Fruit fly (Drosophila melanogaster) whole organism, embryonic: ENCODE measurements around the gene CG31548.
A peak's percentile ranks its signal among the peaks of the same experiment; 100 is the strongest.

ENCODE experiments used
- Asciz ChIP-seq: fragments of 200-800 bp; sonication (Bioruptor generic); optimal IDR thresholded peaks from 2 replicates; lab custom pipeline; 2017; ENCODE audit warnings: missing biosample characterization, mild to moderate bottlenecking, missing genetic modification characterization, missing genetic modification reagents
- B-H1 ChIP-seq: fragments of 200-800 bp; sonication (Bioruptor generic); IDR thresholded peaks from 3 replicates; pipeline ENCODE4 v1.3.6; 2022; ENCODE audit warnings: missing biosample characterization, missing genetic modification characterization
- C15 ChIP-seq: fragments of 200-800 bp; sonication (Bioruptor generic); IDR thresholded peaks from 3 replicates; pipeline ENCODE4 v1.3.6; 2022; ENCODE audit warnings: missing biosample characterization, missing genetic modification characterization
- CG10565 ChIP-seq: fragments of 200-800 bp; sonication (Bioruptor generic); optimal IDR thresholded peaks from 3 replicates; lab custom pipeline; 2016; ENCODE audit warnings: missing biosample characterization, mild to moderate bottlenecking, missing genetic modification characterization
- CG13424 ChIP-seq: fragments of 200-800 bp; sonication (Bioruptor generic); optimal IDR thresholded peaks from 2 replicates; lab custom pipeline; 2019; ENCODE audit warnings: missing biosample characterization, mild to moderate bottlenecking, missing genetic modification characterization, moderate library complexity
- CG13775 ChIP-seq: fragments of 200-800 bp; sonication (Bioruptor generic); optimal IDR thresholded peaks from 3 replicates; lab custom pipeline; 2017; ENCODE audit warnings: missing biosample characterization, mild to moderate bottlenecking, missing genetic modification characterization
- CG14050 ChIP-seq: fragments of 200-800 bp; sonication (Bioruptor generic); IDR thresholded peaks from 3 replicates; pipeline ENCODE4 v1.3.6; 2022; ENCODE audit warnings: missing biosample characterization, missing genetic modification characterization
- CG14710 ChIP-seq: fragments of 200-800 bp; sonication (Bioruptor generic); optimal IDR thresholded peaks from 3 replicates; lab custom pipeline; 2019; ENCODE audit warnings: missing biosample characterization, mild to moderate bottlenecking, missing genetic modification characterization, moderate library complexity
- CG15011 ChIP-seq: fragments of 200-800 bp; sonication (Bioruptor generic); optimal IDR thresholded peaks from 3 replicates; lab custom pipeline; 2018; ENCODE audit warnings: missing biosample characterization, mild to moderate bottlenecking, missing genetic modification characterization
- CG15601 ChIP-seq: fragments of 200-800 bp; sonication (Bioruptor generic); optimal IDR thresholded peaks from 3 replicates; lab custom pipeline; 2019; ENCODE audit warnings: missing biosample characterization, mild to moderate bottlenecking, missing genetic modification characterization, moderate library complexity
- CG1603 ChIP-seq: fragments of 200-800 bp; sonication (Bioruptor generic); optimal IDR thresholded peaks from 2 replicates; lab custom pipeline; 2019; ENCODE audit warnings: missing biosample characterization, mild to moderate bottlenecking, missing genetic modification characterization, moderate library complexity
- CG16779 ChIP-seq: fragments of 200-800 bp; sonication (Bioruptor generic); IDR thresholded peaks from 2 replicates; pipeline ENCODE4 v1.3.6; 2022; ENCODE audit warnings: missing biosample characterization, missing genetic modification characterization
- CG2120 ChIP-seq: fragments of 200-800 bp; sonication (Bioruptor generic); optimal IDR thresholded peaks from 3 replicates; lab custom pipeline; 2016; ENCODE audit warnings: missing biosample characterization, missing genetic modification characterization
- CG30403 ChIP-seq: fragments of 200-800 bp; sonication (Bioruptor generic); optimal IDR thresholded peaks from 3 replicates; lab custom pipeline; 2016; ENCODE audit warnings: missing biosample characterization, missing genetic modification characterization
- CG4328 ChIP-seq: fragments of 200-800 bp; sonication (Bioruptor generic); optimal IDR thresholded peaks from 3 replicates; lab custom pipeline; 2017; ENCODE audit warnings: missing biosample characterization, missing genetic modification reagents, missing genetic modification characterization
- CG4424 ChIP-seq: fragments of 200-800 bp; sonication (Bioruptor generic); optimal IDR thresholded peaks from 3 replicates; lab custom pipeline; 2016; ENCODE audit warnings: missing biosample characterization, missing genetic modification characterization
- CG5180 ChIP-seq: fragments of 200-800 bp; sonication (Bioruptor generic); optimal IDR thresholded peaks from 3 replicates; lab custom pipeline; 2017; ENCODE audit warnings: missing biosample characterization, missing genetic modification characterization, mild to moderate bottlenecking, moderate library complexity, missing genetic modification reagents
- CG8765 ChIP-seq: fragments of 200-800 bp; sonication (Bioruptor generic); IDR thresholded peaks from 2 replicates; pipeline ENCODE4 v1.3.6; 2022; ENCODE audit warnings: missing biosample characterization, missing genetic modification characterization
- Dek ChIP-seq: fragments of 200-800 bp; sonication (Bioruptor generic); optimal IDR thresholded peaks from 3 replicates; lab custom pipeline; 2019; ENCODE audit warnings: missing biosample characterization, mild to moderate bottlenecking, missing genetic modification characterization, moderate library complexity
- Dp ChIP-seq: fragments of 200-800 bp; sonication (Bioruptor generic); optimal IDR thresholded peaks from 2 replicates; lab custom pipeline; 2018; ENCODE audit warnings: missing biosample characterization, mild to moderate bottlenecking, missing genetic modification characterization, moderate library complexity
- Ets65A ChIP-seq: fragments of 200-800 bp; sonication (Bioruptor generic); peaks from one replicate; lab custom pipeline; 2016; ENCODE audit warnings: missing biosample characterization, missing genetic modification characterization
- H15 ChIP-seq: fragments of 200-800 bp; sonication (Bioruptor generic); IDR thresholded peaks from 3 replicates; pipeline ENCODE4 v1.3.6; 2022; ENCODE audit warnings: missing biosample characterization, missing genetic modification characterization
- HmgD ChIP-seq: fragments of 200-800 bp; sonication (Bioruptor generic); optimal IDR thresholded peaks from 3 replicates; lab custom pipeline; 2016; ENCODE audit warnings: missing biosample characterization, missing genetic modification characterization
- Hr3 ChIP-seq: fragments of 200-800 bp; sonication (Bioruptor generic); optimal IDR thresholded peaks from 3 replicates; lab custom pipeline; 2016; ENCODE audit warnings: missing biosample characterization, missing genetic modification characterization
- Oaz ChIP-seq: fragments of 200-800 bp; sonication (Bioruptor generic); IDR thresholded peaks from 2 replicates; pipeline ENCODE4 v1.3.6; 2022; ENCODE audit warnings: missing biosample characterization, missing genetic modification characterization
- Six4 ChIP-seq: fragments of 200-800 bp; sonication (Bioruptor generic); optimal IDR thresholded peaks from 2 replicates; lab custom pipeline; 2016; ENCODE audit warnings: missing biosample characterization, missing genetic modification characterization
- YL-1 ChIP-seq: fragments of 200-800 bp; sonication (Bioruptor generic); optimal IDR thresholded peaks from 3 replicates; lab custom pipeline; 2017; ENCODE audit warnings: missing biosample characterization, mild to moderate bottlenecking, missing genetic modification characterization
- ab ChIP-seq: fragments of 200-800 bp; sonication (Bioruptor generic); optimal IDR thresholded peaks from 2 replicates; lab custom pipeline; 2016; ENCODE audit warnings: missing biosample characterization, missing genetic modification characterization
- abd-A ChIP-seq: fragments of 200-800 bp; sonication (Bioruptor generic); optimal IDR thresholded peaks from 3 replicates; lab custom pipeline; 2019; ENCODE audit warnings: missing biosample characterization, mild to moderate bottlenecking, missing genetic modification characterization, moderate library complexity
- bigmax ChIP-seq: fragments of 200-800 bp; sonication (Bioruptor generic); optimal IDR thresholded peaks from 2 replicates; lab custom pipeline; 2018; ENCODE audit warnings: missing biosample characterization, mild to moderate bottlenecking, missing genetic modification characterization
- cas ChIP-seq: fragments of 200-800 bp; sonication (Bioruptor generic); IDR thresholded peaks from 2 replicates; pipeline ENCODE4 v1.3.6; 2022; ENCODE audit warnings: missing biosample characterization, missing genetic modification characterization
- cato ChIP-seq: fragments of 200-800 bp; sonication (Bioruptor generic); optimal IDR thresholded peaks from 2 replicates; lab custom pipeline; 2016; ENCODE audit warnings: missing biosample characterization, missing genetic modification characterization, borderline replicate concordance
- crc ChIP-seq: fragments of 200-800 bp; sonication (Bioruptor generic); optimal IDR thresholded peaks from 2 replicates; lab custom pipeline; 2016; ENCODE audit warnings: missing biosample characterization, missing genetic modification characterization
- crol ChIP-seq: fragments of 200-800 bp; sonication (Bioruptor generic); IDR thresholded peaks from 2 replicates; pipeline ENCODE4 v1.3.6; 2022; ENCODE audit warnings: missing biosample characterization, missing genetic modification characterization
- ems ChIP-seq: fragments of 200-800 bp; sonication (Bioruptor generic); optimal IDR thresholded peaks from 3 replicates; lab custom pipeline; 2016; ENCODE audit warnings: missing biosample characterization, missing genetic modification characterization
- h ChIP-seq: fragments of >200 bp; optimal IDR thresholded peaks from 2 replicates; lab custom pipeline; 2017
- hb ChIP-seq: fragments of 200-800 bp; sonication (Bioruptor generic); IDR thresholded peaks from 3 replicates; pipeline ENCODE4 v1.3.6; 2022; ENCODE audit warnings: missing biosample characterization, missing genetic modification characterization; ENCODE audit not compliant: partially characterized antibody
- jumu ChIP-seq: fragments of 200-800 bp; sonication (Bioruptor generic); optimal IDR thresholded peaks from 3 replicates; lab custom pipeline; 2016; ENCODE audit warnings: missing biosample characterization, missing genetic modification characterization
- pan ChIP-seq, 4 experiments: fragments of >200 bp in 3 of 4; fragments of 200-800 bp in 1 of 4; sonication (Bioruptor generic) in 1 of 4; optimal IDR thresholded peaks in 3 of 4; IDR thresholded peaks in 1 of 4; 2 replicates each; pipeline versions ENCODE4 v1.3.6 to Lab custom; 2017 to 2022; ENCODE audit warnings: missing biosample characterization in 2 of 4, missing genetic modification characterization in 2 of 4, mixed read lengths in 1 of 4
- pb ChIP-seq: fragments of 200-800 bp; sonication (Bioruptor generic); optimal IDR thresholded peaks from 3 replicates; lab custom pipeline; 2016; ENCODE audit warnings: missing biosample characterization, missing genetic modification characterization
- repo ChIP-seq: fragments of 200-800 bp; sonication (Bioruptor generic); optimal IDR thresholded peaks from 2 replicates; lab custom pipeline; 2016; ENCODE audit warnings: missing biosample characterization, missing genetic modification characterization
- sd ChIP-seq: fragments of 200-800 bp; sonication (Bioruptor generic); optimal IDR thresholded peaks from 3 replicates; lab custom pipeline; 2018; ENCODE audit warnings: missing biosample characterization, mild to moderate bottlenecking, missing genetic modification characterization, moderate library complexity
- sens ChIP-seq: fragments of 200-800 bp; sonication (Bioruptor generic); peaks from one replicate; lab custom pipeline; 2016; ENCODE audit warnings: missing biosample characterization, missing genetic modification characterization
- slp2 ChIP-seq: fragments of 200-800 bp; sonication (Bioruptor generic); optimal IDR thresholded peaks from 2 replicates; lab custom pipeline; 2016; ENCODE audit warnings: missing biosample characterization, missing genetic modification characterization
- tll ChIP-seq, 2 experiments: fragments of 200-800 bp in 1 of 2; fragments of >200 bp in 1 of 2; sonication (Bioruptor generic) in 1 of 2; optimal IDR thresholded peaks; 2 replicates each; lab custom pipeline; 2017 to 2019; ENCODE audit warnings: missing biosample characterization in 2 of 2, missing genetic modification characterization in 2 of 2, mild to moderate bottlenecking in 1 of 2, moderate library complexity in 1 of 2
- vvl ChIP-seq: fragments of 200-800 bp; sonication (Bioruptor generic); IDR thresholded peaks from 2 replicates; pipeline ENCODE4 v1.3.6; 2022; ENCODE audit warnings: missing biosample characterization, missing genetic modification characterization
- wek ChIP-seq: fragments of 200-800 bp; sonication (Bioruptor generic); optimal IDR thresholded peaks from 3 replicates; lab custom pipeline; 2018; ENCODE audit warnings: missing biosample characterization, mild to moderate bottlenecking, missing genetic modification characterization, moderate library complexity
- wor ChIP-seq: fragments of 200-800 bp; sonication (Bioruptor generic); IDR thresholded peaks from 2 replicates; pipeline ENCODE4 v1.3.6; 2022; ENCODE audit warnings: missing biosample characterization, missing genetic modification characterization

Gene CG31548

DNA sequence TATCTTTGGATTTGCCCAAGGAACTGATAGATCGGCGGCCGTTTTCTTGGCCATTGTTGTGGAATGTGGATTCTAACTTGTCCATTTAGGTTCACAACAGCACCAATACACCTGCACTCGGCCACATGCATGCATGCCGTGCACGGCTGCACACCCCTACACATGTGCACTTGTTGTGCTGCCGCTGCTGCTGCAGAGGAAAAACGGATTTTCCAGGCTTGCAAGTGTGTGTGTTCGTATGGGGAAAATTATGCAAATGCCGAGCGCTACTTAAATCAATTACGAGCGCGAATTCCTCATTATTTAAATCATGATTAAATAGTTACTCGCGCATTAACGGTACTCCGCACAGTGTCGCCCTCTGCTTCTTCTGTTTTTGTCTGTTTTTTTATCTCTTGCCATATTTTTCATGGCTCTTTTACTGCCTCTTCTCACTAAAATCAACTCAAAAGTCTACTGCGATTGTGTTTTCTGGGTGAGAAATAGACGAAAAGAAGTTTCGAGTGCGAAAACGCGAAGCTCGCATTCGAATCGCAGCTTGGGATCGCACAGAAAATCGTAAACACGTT lies 48.0 kb upstream of the CG31548 start (continued):
- TF ChIP-seq CG16779 (GFP tag; lab: Robert Waterston, UW), result no peak
- no peak for TF ChIP-seq Oaz
- TF ChIP-seq ab, result no peak
- no peak for TF ChIP-seq Six4 (GFP tag; lab: Kevin White, UChicago)
- no peak for TF ChIP-seq wek (GFP tag; lab: Kevin White, UChicago)
- no peak for TF ChIP-seq bigmax
- TF ChIP-seq CG15601 (tag; lab: Kevin White, UChicago), result no peak
- peak; percentile 55 for TF ChIP-seq sens (GFP tag; lab: Kevin White, UChicago)
- no peak for TF ChIP-seq CG30403 (GFP tag; lab: Kevin White, UChicago)
- TF ChIP-seq CG4328, result no peak
- TF ChIP-seq B-H1, result no peak
- TF ChIP-seq pan (optimal IDR thresholded peaks at IDR 0.05; lab: Kevin White, UChicago), result no peak
- TF ChIP-seq pan (GFP tag; optimal IDR thresholded peaks at IDR 0.05 in 1 of 2, IDR thresholded peaks at IDR 0.05 in 1 of 2), result no peak
- TF ChIP-seq Ets65A, result peak; percentile 48
- TF ChIP-seq CG13424, result no peak
- no peak for TF ChIP-seq CG5180 (GFP tag; lab: Kevin White, UChicago)
- no peak for TF ChIP-seq crol

dm6 chr3R:5682921-5683748 lies 46.5 kb upstream of the CG31548 start:
- TF ChIP-seq HmgD (no peak), wor (peak; percentile 16; the same call in 1 of the 2 replicates), Dp (no peak), vvl (GFP tag; lab: Robert Waterston, UW) (peak; percentile 59), tll (GFP tag; optimal IDR thresholded peaks at IDR 0.05; lab: Kevin White, UChicago) (no peak), CG13424 (peak; percentile 73), cato (GFP tag; lab: Kevin White, UChicago) (peak; percentile 8), Oaz (no peak), CG13775 (peak; percentile 13), CG14050 (no peak), repo (GFP tag; lab: Kevin White, UChicago) (no peak), CG10565 (no peak), CG4424 (GFP tag; lab: Kevin White, UChicago) (peak; percentile 63), ems (GFP tag; lab: Kevin White, UChicago) (no peak), C15 (GFP tag; lab: Robert Waterston, UW) (no peak), CG8765 (GFP tag; lab: Robert Waterston, UW) (no peak), YL-1 (GFP tag; lab: Kevin White, UChicago) (no peak), Dek (peak; percentile 18), crc (no peak), CG15011 (no peak), CG14710 (peak; percentile 71), sd (tag; lab: Kevin White, UChicago) (no peak), Asciz (GFP tag; lab: Kevin White, UChicago) (peak; percentile 69), CG2120 (GFP tag; lab: Kevin White, UChicago) (no peak), cas (GFP tag; lab: Robert Waterston, UW) (no peak), jumu (peak; percentile 36), abd-A (tag; lab: Kevin White, UChicago) (no peak), H15 (GFP tag; lab: Robert Waterston, UW) (0 out of 3 replicates have a peak, but pooled peaks have one; percentile 32), h (lab: Kevin White, UChicago) (no peak), CG1603 (peak; percentile 60), slp2 (GFP tag; lab: Kevin White, UChicago) (peak; percentile 31), Hr3 (GFP tag; lab: Kevin White, UChicago) (peak; percentile 32), pb (GFP tag; lab: Kevin White, UChicago) (peak; percentile 22), hb (GFP tag; lab: Robert Waterston, UW) (no peak)
